Worm (Caenorhabditis elegans): ENCODE measurements around the gene tag-234.
A peak's percentile ranks its signal among the peaks of the same experiment; 100 is the strongest.
"Not testable (repeated sequence)": the region's sequence is repeated elsewhere in the genome, so short reads cannot be mapped to it uniquely, and the experiment has no call there.

The tag-234 gene

DNA sequence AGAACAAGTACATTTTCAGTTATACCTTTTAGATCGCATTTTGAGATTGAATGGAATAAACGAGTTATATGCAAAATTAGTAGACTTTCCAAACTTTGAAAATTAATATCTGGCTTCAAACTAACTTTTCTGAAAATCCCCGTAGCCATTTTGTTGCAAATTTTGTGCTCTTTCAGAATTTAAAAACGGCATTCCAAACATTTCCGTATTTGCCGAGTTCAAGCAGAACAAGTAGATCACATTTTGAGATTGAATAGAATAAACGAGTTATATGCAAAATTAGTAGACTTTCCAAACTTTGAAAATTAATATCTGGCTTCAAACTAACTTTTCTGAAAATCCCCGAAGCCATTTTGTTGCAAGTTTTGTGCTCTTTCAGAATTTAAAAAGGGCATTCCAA lies 12.5 kb downstream of the tag-234 start, which contains the start of gene F55C12.2:
Gene F55C12.2 (plus strand): TSS at position 301 of the 400 bp plus-strand sequence.
- not testable (repeated sequence) for TF ChIP-seq lin-11 (tag; optimal IDR thresholded peaks at IDR 0.05); ama-1 (optimal IDR thresholded peaks at IDR 0.05); gmeb-1 (tag; optimal IDR thresholded peaks at IDR 0.05)

DNA sequence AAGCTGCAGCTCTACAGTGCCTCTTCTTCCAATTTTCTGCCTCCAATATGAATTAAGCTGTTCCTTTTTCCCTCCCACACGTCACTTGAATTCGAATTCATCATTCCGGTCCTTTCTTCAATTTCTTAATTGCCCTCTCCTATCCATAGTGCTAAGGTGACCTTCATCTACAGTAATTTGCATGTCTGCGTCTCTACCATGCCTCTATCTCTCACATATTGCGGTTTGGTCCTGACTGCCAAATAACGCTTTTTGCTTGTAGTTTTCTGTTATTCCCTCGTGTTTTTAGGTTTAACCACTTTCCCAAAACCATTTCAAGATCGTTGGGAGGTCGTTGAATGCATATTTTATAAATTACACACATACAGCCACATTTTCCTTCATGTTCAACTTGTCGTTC lies 16.7 kb downstream of the tag-234 start:
- TF ChIP-seq nhr-21 (tag; optimal IDR thresholded peaks at IDR 0.05) (no peak), nhr-25 (tag; optimal IDR thresholded peaks at IDR 0.05) (peak; percentile 72), C34F6.9 (tag; optimal IDR thresholded peaks at IDR 0.05) (peak; percentile 22), lsy-2 (tag; optimal IDR thresholded peaks at IDR 0.05) (peak in 1 of 2 experiments; percentile 10), ceh-16 (tag; optimal IDR thresholded peaks at IDR 0.05) (peak; percentile 3)

DNA sequence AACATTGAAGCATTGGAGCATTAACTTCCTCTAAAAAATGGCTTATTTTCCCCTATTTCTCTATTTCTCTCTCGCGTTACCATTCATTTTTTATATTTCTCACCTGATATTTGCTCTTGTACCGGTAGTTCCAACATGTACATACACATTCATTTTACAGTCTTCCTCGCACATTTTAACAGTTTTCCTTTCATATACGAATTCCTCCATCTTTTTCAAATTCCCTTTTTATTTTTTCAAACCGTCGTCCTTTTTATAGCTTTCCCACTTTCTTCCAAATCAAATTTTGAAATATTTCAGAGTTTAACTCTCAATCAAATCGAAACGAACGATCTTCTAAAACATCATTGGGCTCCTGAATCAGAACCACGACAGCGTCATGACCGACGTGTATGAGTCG lies 20.3 kb downstream of the tag-234 start, which contains the start of gene rfip-1:
Gene rfip-1 (plus strand): TSS at position 301 of the 400 bp plus-strand sequence.
- TF ChIP-seq dmd-4 (tag; optimal IDR thresholded peaks at IDR 0.05) (no peak), snpc-4 (tag; optimal IDR thresholded peaks at IDR 0.05) (no peak), Y55F3AM.14 (GFP tag; optimal IDR thresholded peaks at IDR 0.05) (no peak), nhr-25 (tag; optimal IDR thresholded peaks at IDR 0.05) (no peak), lin-13 (GFP tag; optimal IDR thresholded peaks at IDR 0.05) (no peak), lsy-2 (tag; optimal IDR thresholded peaks at IDR 0.05) (no peak), aly-2 (tag; optimal IDR thresholded peaks at IDR 0.05) (no peak), nhr-77 (tag; optimal IDR thresholded peaks at IDR 0.05) (no peak), mab-5 (tag; optimal IDR thresholded peaks at IDR 0.05) (no peak), nhr-11 (tag; optimal IDR thresholded peaks at IDR 0.05) (no peak), sma-9 (GFP tag; optimal IDR thresholded peaks at IDR 0.05) (no peak), sma-9 (tag; optimal IDR thresholded peaks at IDR 0.05) (no peak), ceh-16 (tag; optimal IDR thresholded peaks at IDR 0.05) (no peak)

DNA sequence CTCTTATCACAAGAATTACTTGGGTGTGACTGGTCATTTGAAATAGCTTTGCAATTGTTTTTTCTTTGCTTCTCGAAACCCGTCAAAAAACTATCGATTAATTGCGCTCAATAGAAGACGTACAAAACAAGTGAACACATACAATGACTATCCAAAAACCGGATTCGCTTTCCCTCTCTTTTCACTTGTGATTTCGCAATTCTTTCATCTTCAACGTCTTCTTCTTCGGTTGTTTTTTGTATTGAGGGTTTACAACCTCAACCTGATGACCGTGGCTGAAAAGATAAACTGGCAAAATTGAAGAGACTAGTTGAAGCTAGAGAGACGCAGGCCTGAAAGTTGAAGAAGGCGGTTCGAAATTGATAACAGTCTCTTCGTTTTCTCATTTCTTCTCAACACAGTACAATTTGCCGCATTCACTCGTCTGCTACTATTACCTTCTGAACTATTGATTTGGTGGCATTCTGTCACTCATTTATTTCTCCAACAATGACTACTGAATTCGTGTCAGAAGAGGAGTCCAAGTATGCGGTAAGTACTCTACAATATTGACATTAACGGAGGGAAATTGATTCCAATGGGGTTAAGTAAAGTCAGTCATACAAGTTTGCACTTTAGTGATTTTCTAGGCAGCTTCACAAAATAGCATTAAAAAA lies 22.1 kb downstream of the tag-234 start:
- TF ChIP-seq unc-55 (GFP tag; optimal IDR thresholded peaks at IDR 0.05): no peak
- no peak for TF ChIP-seq peb-1 (tag; optimal IDR thresholded peaks at IDR 0.05)
- peak; percentile 91 for TF ChIP-seq nhr-25 (tag; optimal IDR thresholded peaks at IDR 0.05)
- TF ChIP-seq lin-39 (tag; optimal IDR thresholded peaks at IDR 0.05): no peak
- TF ChIP-seq skn-1 (tag; optimal IDR thresholded peaks at IDR 0.05): no peak
- TF ChIP-seq ama-1 (optimal IDR thresholded peaks at IDR 0.05): no peak
- TF ChIP-seq elt-3 (tag; optimal IDR thresholded peaks at IDR 0.05): no peak
- TF ChIP-seq alr-1 (tag; optimal IDR thresholded peaks at IDR 0.05): no peak
- TF ChIP-seq ztf-4 (tag; optimal IDR thresholded peaks at IDR 0.05): peak; percentile 2
- TF ChIP-seq nhr-129 (tag; optimal IDR thresholded peaks at IDR 0.05): peak; percentile 31
- TF ChIP-seq nhr-21 (tag; optimal IDR thresholded peaks at IDR 0.05): peak; percentile 52
- no peak for TF ChIP-seq Y55F3AM.14 (GFP tag; optimal IDR thresholded peaks at IDR 0.05)
- no peak for TF ChIP-seq ceh-16 (tag; optimal IDR thresholded peaks at IDR 0.05)
- peak; percentile 27 for TF ChIP-seq nhr-6 (tag; optimal IDR thresholded peaks at IDR 0.05)
- TF ChIP-seq F13H6.1 (tag; optimal IDR thresholded peaks at IDR 0.05): peak; percentile 18
- TF ChIP-seq ZK546.5 (tag; optimal IDR thresholded peaks at IDR 0.05): no peak
- TF ChIP-seq egl-27 (tag; optimal IDR thresholded peaks at IDR 0.05): no peak
- no peak for TF ChIP-seq sem-4 (tag; optimal IDR thresholded peaks at IDR 0.05)
- no peak for TF ChIP-seq nhr-11 (tag; optimal IDR thresholded peaks at IDR 0.05)
- TF ChIP-seq sma-9 (GFP tag; optimal IDR thresholded peaks at IDR 0.05): no peak
- TF ChIP-seq sma-9 (tag; optimal IDR thresholded peaks at IDR 0.05): no peak
- no peak for TF ChIP-seq nhr-237 (tag; optimal IDR thresholded peaks at IDR 0.05)
- no peak for TF ChIP-seq lin-13 (GFP tag; optimal IDR thresholded peaks at IDR 0.05)
- TF ChIP-seq ceh-82 (tag; optimal IDR thresholded peaks at IDR 0.05): no peak
- TF ChIP-seq sma-3 (GFP tag; optimal IDR thresholded peaks at IDR 0.05): peak; percentile 18
- TF ChIP-seq ztf-11 (tag; optimal IDR thresholded peaks at IDR 0.05): no peak
- TF ChIP-seq R02D3.7 (tag; optimal IDR thresholded peaks at IDR 0.05): no peak
- no peak for TF ChIP-seq mdl-1 (tag; optimal IDR thresholded peaks at IDR 0.05)
- no peak for TF ChIP-seq unc-62 (GFP tag; optimal IDR thresholded peaks at IDR 0.05)
- TF ChIP-seq crh-2 (tag; optimal IDR thresholded peaks at IDR 0.05): peak; percentile 55
- no peak for TF ChIP-seq nhr-10 (tag; optimal IDR thresholded peaks at IDR 0.05)
- TF ChIP-seq mab-5 (tag; optimal IDR thresholded peaks at IDR 0.05): no peak
- TF ChIP-seq ztf-1 (GFP tag; conservative IDR thresholded peaks at IDR 0.05): no peak
- no peak for TF ChIP-seq zag-1 (tag; optimal IDR thresholded peaks at IDR 0.05)
- no peak for TF ChIP-seq elt-1 (tag; optimal IDR thresholded peaks at IDR 0.05)
- TF ChIP-seq aly-2 (tag; optimal IDR thresholded peaks at IDR 0.05): no peak
- peak; percentile 9 for TF ChIP-seq C34F6.9 (tag; optimal IDR thresholded peaks at IDR 0.05)
- TF ChIP-seq unc-39 (tag; optimal IDR thresholded peaks at IDR 0.05): no peak
- TF ChIP-seq mbf-1 (tag; optimal IDR thresholded peaks at IDR 0.05): no peak
- TF ChIP-seq nhr-77 (tag; optimal IDR thresholded peaks at IDR 0.05): no peak
- no peak for TF ChIP-seq nhr-12 (tag; optimal IDR thresholded peaks at IDR 0.05)

Data from whole organism, L2 larva.